Fruit fly (Drosophila melanogaster): ENCODE data around the gene CG1113.

The CG1113 gene

DNA sequence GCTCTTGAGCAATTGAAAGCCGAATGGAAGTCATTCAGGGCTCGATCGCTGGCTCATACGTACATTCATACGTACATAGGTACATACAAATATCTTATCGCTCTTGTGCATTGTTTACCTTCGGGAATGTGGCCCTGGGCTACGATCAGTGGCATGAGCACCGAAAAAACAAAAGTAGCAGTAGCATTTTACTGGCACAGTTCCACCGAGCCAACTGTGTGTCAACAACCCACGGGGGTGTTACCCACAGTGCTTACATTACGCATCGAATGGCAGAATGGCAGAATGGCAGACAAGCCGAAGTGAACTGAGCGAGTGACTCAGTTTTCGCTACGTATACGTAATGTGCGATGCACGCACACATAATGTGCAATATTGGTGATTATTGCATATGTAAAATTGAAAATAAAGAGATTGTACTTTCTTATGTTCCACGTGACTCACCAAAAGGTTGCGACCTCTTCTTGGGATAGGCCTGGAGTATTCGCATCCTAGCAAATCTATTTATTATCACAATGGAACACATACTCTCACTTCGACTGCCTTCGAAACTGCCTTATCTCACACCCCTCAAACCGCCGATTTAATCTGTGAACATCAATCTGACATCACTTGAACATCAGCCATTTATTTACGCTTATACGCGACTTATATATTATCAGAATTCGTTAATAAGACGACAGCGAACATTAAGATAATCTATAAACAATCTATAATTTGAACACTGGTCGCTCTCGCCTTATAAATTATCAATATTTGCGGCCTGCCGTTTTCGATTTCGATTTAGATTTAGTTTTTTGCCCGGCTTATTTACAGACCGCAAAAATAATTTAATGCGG is 50.2 kb downstream of the CG1113 start (continued):
- no peak for TF ChIP-seq Eip74EF (GFP tag; optimal IDR thresholded peaks at IDR 0.05)
- peak; percentile 78 for TF ChIP-seq grn (GFP tag; optimal IDR thresholded peaks at IDR 0.05)
- no peak for TF ChIP-seq CG8290 (GFP tag; optimal IDR thresholded peaks at IDR 0.05)
- TF ChIP-seq CG8290 (tag; optimal IDR thresholded peaks at IDR 0.05): peak in 1 of 2 experiments; percentile 44
- peak; percentile 28; the same call in 1 of the 3 replicates for TF ChIP-seq dysf (GFP tag; IDR thresholded peaks at IDR 0.05)
- no peak for TF ChIP-seq fd3F (GFP tag; optimal IDR thresholded peaks at IDR 0.05)

Data from whole organism, embryonic.